Worm (Caenorhabditis elegans) whole organism, L1 larva: ENCODE results near the gene mrpl-11.

Source experiments
- C16A3.4 ChIP-seq: fragments of 150-350 bp; optimal IDR thresholded peaks from 2 replicates; lab custom pipeline; 2014; ENCODE audit warnings: missing biosample characterization, missing genetic modification characterization
- C34B4.2 ChIP-seq: sonication (generic microtip); optimal IDR thresholded peaks from 2 replicates; lab custom pipeline; 2017; ENCODE audit warnings: mild to moderate bottlenecking, missing genetic modification characterization, missing compliant biosample characterization
- F16B12.6 ChIP-seq: fragments of 150-350 bp; optimal IDR thresholded peaks from 2 replicates; lab custom pipeline; 2014; ENCODE audit warnings: missing biosample characterization, missing genetic modification characterization
- blmp-1 ChIP-seq: fragments of 150-350 bp; optimal IDR thresholded peaks from 2 replicates; lab custom pipeline; 2014; ENCODE audit warnings: missing biosample characterization, missing genetic modification characterization
- ceh-63 ChIP-seq: fragments of 200-800 bp; sonication (Bioruptor generic); optimal IDR thresholded peaks from 2 replicates; lab custom pipeline; 2018; ENCODE audit warnings: mild to moderate bottlenecking, missing genetic modification characterization, missing compliant biosample characterization
- ceh-8 ChIP-seq: fragments of 200-800 bp; sonication (Bioruptor generic); optimal IDR thresholded peaks from 2 replicates; lab custom pipeline; 2018; ENCODE audit warnings: mild to moderate bottlenecking, missing genetic modification characterization, moderate library complexity, missing compliant biosample characterization
- ceh-82 ChIP-seq, 3 experiments: fragments of 150-350 bp in 1 of 3; sonication (generic microtip) in 2 of 3; optimal IDR thresholded peaks; 2 replicates each; lab custom pipeline; 2014 to 2017; ENCODE audit warnings: missing biosample characterization in 3 of 3, missing genetic modification characterization in 3 of 3
- dpl-1 ChIP-seq, 3 experiments: fragments of 150-350 bp in 2 of 3; sonication (generic microtip) in 1 of 3; optimal IDR thresholded peaks; 2 replicates each; lab custom pipeline; 2014 to 2017; ENCODE audit warnings: missing biosample characterization in 3 of 3, missing genetic modification characterization in 3 of 3, missing genetic modification reagents in 3 of 3
- dsc-1 ChIP-seq: sonication (generic microtip); optimal IDR thresholded peaks from 2 replicates; lab custom pipeline; 2016; ENCODE audit warnings: mild to moderate bottlenecking, missing genetic modification characterization, missing compliant biosample characterization
- efl-1 ChIP-seq, 4 experiments: fragments of 150-350 bp; optimal IDR thresholded peaks in 3 of 4; peaks in 1 of 4; 1 replicate in 1 of 4; 2 replicates in 3 of 4; lab custom pipeline; 2014; ENCODE audit warnings: missing biosample characterization in 2 of 4, missing genetic modification characterization in 2 of 4, missing genetic modification reagents in 2 of 4
- efl-3 ChIP-seq: fragments of 200-800 bp; sonication (Bioruptor generic); optimal IDR thresholded peaks from 2 replicates; lab custom pipeline; 2018; ENCODE audit warnings: mild to moderate bottlenecking, missing genetic modification characterization, missing compliant biosample characterization
- egl-13 ChIP-seq: sonication (generic microtip); optimal IDR thresholded peaks from 2 replicates; lab custom pipeline; 2016; ENCODE audit warnings: missing genotype, missing genetic modification reagents, missing genetic modification characterization, missing compliant biosample characterization
- elt-3 ChIP-seq, 6 experiments: fragments of 150-350 bp in 1 of 6; sonication (generic microtip); optimal IDR thresholded peaks; 2 replicates each; lab custom pipeline; 2017 to 2018; ENCODE audit warnings: missing biosample characterization in 6 of 6, missing genetic modification characterization in 6 of 6, inconsistent platforms in 1 of 6
- fkh-4 ChIP-seq: sonication (generic microtip); optimal IDR thresholded peaks from 2 replicates; lab custom pipeline; 2016; ENCODE audit warnings: missing compliant biosample characterization, missing genetic modification characterization, borderline replicate concordance
- fkh-8 ChIP-seq: sonication (generic microtip); optimal IDR thresholded peaks from 2 replicates; lab custom pipeline; 2016; ENCODE audit warnings: mild to moderate bottlenecking, missing genetic modification characterization, missing compliant biosample characterization
- fos-1 ChIP-seq: fragments of 150-350 bp; optimal IDR thresholded peaks from 2 replicates; lab custom pipeline; 2014; ENCODE audit warnings: missing biosample characterization, missing genetic modification characterization
- hlh-17 ChIP-seq: fragments of 200-800 bp; sonication (Bioruptor generic); optimal IDR thresholded peaks from 2 replicates; lab custom pipeline; 2018; ENCODE audit warnings: missing genetic modification characterization, mild to moderate bottlenecking, missing compliant biosample characterization, moderate library complexity, borderline replicate concordance
- irx-1 ChIP-seq: sonication (generic microtip); optimal IDR thresholded peaks from 2 replicates; lab custom pipeline; 2016; ENCODE audit warnings: missing genetic modification characterization, missing compliant biosample characterization
- jun-1 ChIP-seq: fragments of 150-350 bp; optimal IDR thresholded peaks from 2 replicates; lab custom pipeline; 2014; ENCODE audit warnings: missing biosample characterization, missing genetic modification reagents, missing genetic modification characterization
- lin-13 ChIP-seq: fragments of 150-350 bp; optimal IDR thresholded peaks from 2 replicates; lab custom pipeline; 2014; ENCODE audit warnings: missing biosample characterization, missing genetic modification reagents, missing genetic modification characterization
- lin-14 ChIP-seq: fragments of 200-800 bp; sonication (Bioruptor generic); optimal IDR thresholded peaks from 2 replicates; lab custom pipeline; 2018; ENCODE audit warnings: mild to moderate bottlenecking, missing genetic modification characterization, moderate library complexity, missing compliant biosample characterization
- lin-15B ChIP-seq: fragments of 150-350 bp; sonication (generic microtip); optimal IDR thresholded peaks from 3 replicates; lab custom pipeline; 2014; ENCODE audit warnings: missing biosample characterization, missing genetic modification characterization
- lin-35 ChIP-seq, 2 experiments: fragments of 150-350 bp; optimal IDR thresholded peaks; 2 replicates each; lab custom pipeline; 2014; ENCODE audit warnings: missing biosample characterization in 2 of 2, missing genetic modification characterization in 2 of 2, missing genetic modification reagents in 2 of 2
- lir-3 ChIP-seq: sonication (generic microtip); optimal IDR thresholded peaks from 2 replicates; lab custom pipeline; 2016; ENCODE audit warnings: mild to moderate bottlenecking, missing genetic modification characterization, moderate library complexity, missing compliant biosample characterization; ENCODE audit not compliant: poor library complexity
- lsy-2 ChIP-seq, 2 experiments: fragments of 150-350 bp; optimal IDR thresholded peaks; 2 replicates each; lab custom pipeline; 2014; ENCODE audit warnings: missing biosample characterization in 2 of 2, missing genetic modification characterization in 2 of 2
- mdl-1 ChIP-seq, 2 experiments: fragments of 150-350 bp; optimal IDR thresholded peaks; 2 replicates each; lab custom pipeline; 2014 to 2017; ENCODE audit warnings: missing biosample characterization in 2 of 2, missing genetic modification characterization in 2 of 2, inconsistent platforms in 1 of 2
- mep-1 ChIP-seq: fragments of 150-350 bp; optimal IDR thresholded peaks from 2 replicates; lab custom pipeline; 2014; ENCODE audit warnings: missing biosample characterization, missing genetic modification characterization
- nhr-20 ChIP-seq: sonication (generic microtip); optimal IDR thresholded peaks from 2 replicates; lab custom pipeline; 2016; ENCODE audit warnings: mild to moderate bottlenecking, missing genetic modification characterization, missing compliant biosample characterization
- nhr-47 ChIP-seq: sonication (generic microtip); optimal IDR thresholded peaks from 2 replicates; lab custom pipeline; 2016; ENCODE audit warnings: mild to moderate bottlenecking, missing genetic modification characterization, moderate library complexity, missing compliant biosample characterization
- nhr-71 ChIP-seq: sonication (generic microtip); optimal IDR thresholded peaks from 2 replicates; lab custom pipeline; 2016; ENCODE audit warnings: mild to moderate bottlenecking, missing genetic modification characterization, moderate library complexity, missing compliant biosample characterization
- nhr-77 ChIP-seq: fragments of 150-350 bp; optimal IDR thresholded peaks from 2 replicates; lab custom pipeline; 2014; ENCODE audit warnings: missing biosample characterization, missing genetic modification characterization
- nhr-84 ChIP-seq: sonication (generic microtip); optimal IDR thresholded peaks from 2 replicates; lab custom pipeline; 2017; ENCODE audit warnings: missing biosample characterization, missing genetic modification characterization
- nhr-85 ChIP-seq: sonication (generic microtip); peaks from one replicate; lab custom pipeline; 2016; ENCODE audit warnings: missing genetic modification characterization, inconsistent platforms, missing compliant biosample characterization
- nhr-90 ChIP-seq: sonication (generic microtip); optimal IDR thresholded peaks from 2 replicates; lab custom pipeline; 2016; ENCODE audit warnings: mild to moderate bottlenecking, missing genetic modification characterization, missing compliant biosample characterization; ENCODE audit not compliant: poor library complexity
- pag-3 ChIP-seq: sonication (generic microtip); optimal IDR thresholded peaks from 2 replicates; lab custom pipeline; 2017; ENCODE audit warnings: missing genetic modification characterization, mild to moderate bottlenecking, missing compliant biosample characterization, antibody characterized with exemption, borderline replicate concordance; ENCODE audit not compliant: insufficient read depth
- rnt-1 ChIP-seq: sonication (generic microtip); optimal IDR thresholded peaks from 2 replicates; lab custom pipeline; 2016; ENCODE audit warnings: mild to moderate bottlenecking, missing genetic modification characterization, moderate library complexity, missing compliant biosample characterization
- skn-1 ChIP-seq: fragments of 150-350 bp; optimal IDR thresholded peaks from 2 replicates; lab custom pipeline; 2014; ENCODE audit warnings: missing biosample characterization, missing genetic modification characterization
- snpc-4 ChIP-seq: fragments of 150-350 bp; optimal IDR thresholded peaks from 2 replicates; lab custom pipeline; 2014; ENCODE audit warnings: missing biosample characterization, missing genetic modification characterization
- snu-23 ChIP-seq: sonication (generic microtip); optimal IDR thresholded peaks from 2 replicates; lab custom pipeline; 2016; ENCODE audit warnings: missing genetic modification characterization, missing compliant biosample characterization
- sox-4 ChIP-seq: sonication (generic microtip); optimal IDR thresholded peaks from 2 replicates; lab custom pipeline; 2016; ENCODE audit warnings: missing genetic modification characterization, missing compliant biosample characterization
- swsn-7 ChIP-seq: sonication (generic microtip); optimal IDR thresholded peaks from 2 replicates; lab custom pipeline; 2016; ENCODE audit warnings: missing genetic modification characterization, missing compliant biosample characterization
- tbx-2 ChIP-seq: sonication (generic microtip); optimal IDR thresholded peaks from 2 replicates; lab custom pipeline; 2016; ENCODE audit warnings: missing genetic modification characterization, missing compliant biosample characterization
- unc-130 ChIP-seq: fragments of 150-350 bp; optimal IDR thresholded peaks from 2 replicates; lab custom pipeline; 2017; ENCODE audit warnings: missing biosample characterization, missing genetic modification characterization, inconsistent platforms
- xbp-1 ChIP-seq: sonication (generic microtip); optimal IDR thresholded peaks from 2 replicates; lab custom pipeline; 2016; ENCODE audit warnings: missing genetic modification characterization, missing compliant biosample characterization
- zip-4 ChIP-seq: fragments of 200-800 bp; sonication (Bioruptor generic); optimal IDR thresholded peaks from 2 replicates; lab custom pipeline; 2018; ENCODE audit warnings: mild to moderate bottlenecking, missing genetic modification characterization, moderate library complexity, missing compliant biosample characterization

mrpl-11 gene

DNA sequence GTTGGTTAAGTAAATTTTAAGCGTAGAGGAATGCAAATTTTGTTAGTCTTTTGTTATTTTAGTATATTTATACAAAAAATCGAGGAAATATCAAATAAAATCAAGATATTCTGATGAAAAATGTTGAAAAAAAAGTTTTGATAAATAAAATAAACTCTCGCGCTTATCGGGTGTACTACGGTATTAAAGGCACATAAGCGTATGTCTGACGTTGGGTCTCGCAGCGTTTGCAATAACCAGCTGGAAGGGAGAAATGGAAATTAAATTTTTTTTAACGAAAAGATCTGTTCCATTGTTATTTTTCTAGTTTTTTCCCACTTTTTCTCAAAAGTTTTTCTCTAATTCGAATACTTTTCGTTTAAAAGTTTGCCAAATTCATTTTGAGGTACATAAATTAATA is 28.3 kb upstream of the mrpl-11 start:
- no peak for TF ChIP-seq fos-1 (tag; lab: Kevin White, UChicago)
- no peak for TF ChIP-seq unc-130 (tag; lab: Kevin White, UChicago)
- no peak for TF ChIP-seq nhr-90 (tag; lab: Kevin White, UChicago)
- TF ChIP-seq C34B4.2 (tag; lab: Kevin White, UChicago) = no peak
- no peak for TF ChIP-seq nhr-77 (tag; lab: Kevin White, UChicago)
- no peak for TF ChIP-seq snpc-4
- no peak for TF ChIP-seq sox-4 (tag; lab: Kevin White, UChicago)
- TF ChIP-seq zip-4 = no peak
- no peak for TF ChIP-seq nhr-84 (tag; lab: Kevin White, UChicago)
- no peak for TF ChIP-seq ceh-8 (GFP tag; lab: Kevin White, UChicago)
- TF ChIP-seq elt-3 (tag; optimal IDR thresholded peaks at IDR 0.05; lab: Kevin White, UChicago) = no peak
- no peak for TF ChIP-seq jun-1

DNA sequence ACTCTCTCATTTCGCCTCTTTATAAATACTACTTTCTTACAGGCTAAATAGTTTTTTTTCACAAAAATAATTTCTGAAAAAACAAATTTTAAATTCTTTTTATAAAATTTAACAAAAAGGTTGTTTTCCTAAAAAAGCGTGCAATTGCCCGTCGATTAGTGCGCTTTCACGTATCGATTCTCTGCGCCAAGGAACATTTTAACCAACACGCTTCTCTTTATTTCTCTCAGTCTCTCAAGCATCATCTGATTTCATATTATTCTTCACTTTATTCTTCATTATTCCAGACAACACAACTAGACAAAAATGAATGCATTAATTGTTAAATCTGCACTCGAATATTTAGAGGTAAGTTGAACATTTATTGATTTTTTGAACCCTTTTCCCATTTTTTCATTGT is 27.8 kb upstream of the mrpl-11 start, which contains the start of gene B0303.4:
B0303.4 (plus strand) TSS at position 196 of the 400 bp plus-strand sequence.
- peak; percentile 55 for TF ChIP-seq swsn-7 (tag; lab: Kevin White, UChicago)
- TF ChIP-seq lin-14 (GFP tag; lab: Kevin White, UChicago) = peak; percentile 89
- TF ChIP-seq lin-35 (GFP tag; optimal IDR thresholded peaks at IDR 0.05; lab: Kevin White, UChicago) = peak; percentile 68 to 76
- TF ChIP-seq lin-15B (tag; lab: Kevin White, UChicago) = peak; percentile 38
- peak; percentile 33 for TF ChIP-seq dsc-1 (tag; lab: Kevin White, UChicago)
- peak; percentile 38 for TF ChIP-seq lir-3
- TF ChIP-seq F16B12.6 = peak; percentile 83
- no peak for TF ChIP-seq egl-13 (tag; lab: Kevin White, UChicago)
- TF ChIP-seq nhr-90 (tag; lab: Kevin White, UChicago) = peak; percentile 20
- peak; percentile 29 for TF ChIP-seq lin-13
- peak; percentile 46 for TF ChIP-seq nhr-47 (tag; lab: Kevin White, UChicago)
- TF ChIP-seq snu-23 (GFP tag; lab: Kevin White, UChicago) = peak; percentile 74
- TF ChIP-seq mep-1 = peak; percentile 92
- no peak for TF ChIP-seq irx-1 (tag; lab: Kevin White, UChicago)
- peak; percentile 48 for TF ChIP-seq unc-130 (tag; lab: Kevin White, UChicago)
- TF ChIP-seq hlh-17 = no peak
- TF ChIP-seq C16A3.4 (tag; lab: Kevin White, UChicago) = peak; percentile 51
- peak; percentile 52 for TF ChIP-seq nhr-20 (tag; lab: Kevin White, UChicago)
- peak; percentile 43 for TF ChIP-seq pag-3 (tag; lab: Kevin White, UChicago)
- peak; percentile 83 for TF ChIP-seq blmp-1 (tag; lab: Kevin White, UChicago)
- peak; percentile 46 to 68 (median 51) for TF ChIP-seq dpl-1 (GFP tag; optimal IDR thresholded peaks at IDR 0.05; lab: Kevin White, UChicago)
- peak; percentile 76 for TF ChIP-seq lsy-2 (tag; optimal IDR thresholded peaks at IDR 0.05; lab: Kevin White, UChicago)
- TF ChIP-seq skn-1 (tag; lab: Kevin White, UChicago) = peak; percentile 53
- TF ChIP-seq efl-3 (GFP tag; lab: Kevin White, UChicago) = no peak
- TF ChIP-seq tbx-2 (tag; lab: Kevin White, UChicago) = peak; percentile 46
- TF ChIP-seq ceh-63 = no peak
- TF ChIP-seq xbp-1 (tag; lab: Kevin White, UChicago) = peak; percentile 34
- no peak for TF ChIP-seq fkh-4 (tag; lab: Kevin White, UChicago)
- TF ChIP-seq nhr-85 = no peak
- peak in 1 of 3 experiments; percentile 33 for TF ChIP-seq ceh-82 (tag; optimal IDR thresholded peaks at IDR 0.05; lab: Kevin White, UChicago)
- peak; percentile 51 for TF ChIP-seq fkh-8 (tag; lab: Kevin White, UChicago)
- TF ChIP-seq nhr-71 (tag; lab: Kevin White, UChicago) = peak; percentile 72
- peak; percentile 59 to 64 for TF ChIP-seq efl-1 (optimal IDR thresholded peaks at IDR 0.05; lab: Kevin White, UChicago)
- TF ChIP-seq efl-1 (GFP tag; optimal IDR thresholded peaks at IDR 0.05 in 1 of 2; lab: Kevin White, UChicago) = peak; percentile 55 to 63
- TF ChIP-seq rnt-1 (tag; lab: Kevin White, UChicago) = peak; percentile 54
- peak in 1 of 6 experiments; percentile 67 for TF ChIP-seq elt-3 (tag; optimal IDR thresholded peaks at IDR 0.05; lab: Kevin White, UChicago)
- no peak for TF ChIP-seq fos-1 (tag; lab: Kevin White, UChicago)
- peak in 1 of 2 experiments; percentile 28 for TF ChIP-seq mdl-1 (tag; optimal IDR thresholded peaks at IDR 0.05; lab: Kevin White, UChicago)
